Fruit fly (Drosophila melanogaster) whole organism, embryonic: ENCODE data around the gene CG8100.

Experiments used
- ATbp ChIP-seq: fragments of 200-800 bp; sonication (Bioruptor generic); optimal IDR thresholded peaks from 2 replicates; lab custom pipeline; 2017; ENCODE audit warnings: missing biosample characterization, mild to moderate bottlenecking, missing genetic modification characterization, missing genetic modification reagents
- Asciz ChIP-seq: fragments of 200-800 bp; sonication (Bioruptor generic); optimal IDR thresholded peaks from 2 replicates; lab custom pipeline; 2017; ENCODE audit warnings: missing biosample characterization, mild to moderate bottlenecking, missing genetic modification characterization, missing genetic modification reagents
- Bteb2 ChIP-seq: fragments of 200-800 bp; sonication (Bioruptor generic); optimal IDR thresholded peaks from 2 replicates; lab custom pipeline; 2016; ENCODE audit warnings: missing biosample characterization, missing genetic modification characterization
- CG10274 ChIP-seq: fragments of 200-800 bp; sonication (Bioruptor generic); optimal IDR thresholded peaks from 3 replicates; lab custom pipeline; 2017; ENCODE audit warnings: missing biosample characterization, mild to moderate bottlenecking, missing genetic modification characterization
- CG11695 ChIP-seq: fragments of 200-800 bp; sonication (Bioruptor generic); IDR thresholded peaks from 3 replicates; pipeline ENCODE4 v1.3.6; 2022; ENCODE audit warnings: missing biosample characterization, missing genetic modification characterization
- CG14014 ChIP-seq: fragments of 200-800 bp; sonication (Bioruptor generic); IDR thresholded peaks from 2 replicates; pipeline ENCODE4 v1.3.6; 2022; ENCODE audit warnings: missing biosample characterization, missing genetic modification characterization
- CG14441 ChIP-seq: fragments of 200-800 bp; sonication (Bioruptor generic); IDR thresholded peaks from 2 replicates; pipeline ENCODE4 v1.3.6; 2022; ENCODE audit warnings: missing biosample characterization, missing genetic modification characterization
- CG14965 ChIP-seq: fragments of 200-800 bp; sonication (Bioruptor generic); optimal IDR thresholded peaks from 2 replicates; lab custom pipeline; 2016; ENCODE audit warnings: missing biosample characterization, missing genetic modification characterization, borderline replicate concordance
- CG16779 ChIP-seq: fragments of 200-800 bp; sonication (Bioruptor generic); IDR thresholded peaks from 2 replicates; pipeline ENCODE4 v1.3.6; 2022; ENCODE audit warnings: missing biosample characterization, missing genetic modification characterization
- CG17612 ChIP-seq: fragments of 200-800 bp; sonication (Bioruptor generic); IDR thresholded peaks from 2 replicates; pipeline ENCODE4 v1.3.6; 2022; ENCODE audit warnings: missing biosample characterization, missing genetic modification characterization
- CG18476 ChIP-seq: fragments of 200-800 bp; sonication (Bioruptor generic); optimal IDR thresholded peaks from 2 replicates; lab custom pipeline; 2016; ENCODE audit warnings: missing biosample characterization, mild to moderate bottlenecking, missing genetic modification characterization
- CG32532 ChIP-seq: fragments of 200-800 bp; sonication (Bioruptor generic); IDR thresholded peaks from 2 replicates; pipeline ENCODE4 v1.3.6; 2022; ENCODE audit warnings: missing biosample characterization, missing genetic modification characterization
- CG32767 ChIP-seq: fragments of 200-800 bp; sonication (Bioruptor generic); IDR thresholded peaks from 2 replicates; pipeline ENCODE4 v1.3.6; 2022; ENCODE audit warnings: missing biosample characterization, missing genetic modification characterization
- CG32772 ChIP-seq: fragments of 200-800 bp; sonication (Bioruptor generic); IDR thresholded peaks from 2 replicates; pipeline ENCODE4 v1.3.6; 2022; ENCODE audit warnings: missing biosample characterization, missing genetic modification characterization
- CG33213 ChIP-seq: fragments of 200-800 bp; sonication (Bioruptor generic); optimal IDR thresholded peaks from 3 replicates; lab custom pipeline; 2016; ENCODE audit warnings: missing biosample characterization, missing genetic modification characterization
- CG33557 ChIP-seq: fragments of 200-800 bp; sonication (Bioruptor generic); optimal IDR thresholded peaks from 2 replicates; lab custom pipeline; 2019; ENCODE audit warnings: missing biosample characterization, mild to moderate bottlenecking, missing genetic modification characterization, moderate library complexity
- CG5180 ChIP-seq: fragments of 200-800 bp; sonication (Bioruptor generic); optimal IDR thresholded peaks from 3 replicates; lab custom pipeline; 2017; ENCODE audit warnings: missing biosample characterization, missing genetic modification characterization, mild to moderate bottlenecking, moderate library complexity, missing genetic modification reagents
- CG7928 ChIP-seq: fragments of 200-800 bp; sonication (Bioruptor generic); optimal IDR thresholded peaks from 2 replicates; lab custom pipeline; 2017; ENCODE audit warnings: missing biosample characterization, mild to moderate bottlenecking, missing genetic modification characterization
- CG9437 ChIP-seq: fragments of 200-800 bp; sonication (Bioruptor generic); optimal IDR thresholded peaks from 2 replicates; lab custom pipeline; 2018; ENCODE audit warnings: missing biosample characterization, mild to moderate bottlenecking, missing genetic modification characterization
- Gug ChIP-seq: fragments of 200-800 bp; sonication (Bioruptor generic); IDR thresholded peaks from 4 replicates; pipeline ENCODE4 v1.3.6; 2022; ENCODE audit warnings: missing biosample characterization, missing genetic modification characterization
- H2.0 ChIP-seq: fragments of 200-800 bp; sonication (Bioruptor generic); IDR thresholded peaks from 2 replicates; pipeline ENCODE4 v1.3.6; 2022; ENCODE audit warnings: missing biosample characterization, missing genetic modification characterization
- HHEX ChIP-seq: fragments of 200-800 bp; sonication (Bioruptor generic); optimal IDR thresholded peaks from 3 replicates; lab custom pipeline; 2017; ENCODE audit warnings: missing biosample characterization, mild to moderate bottlenecking, missing genetic modification characterization, missing genetic modification reagents
- Hr39 ChIP-seq: fragments of >200 bp; optimal IDR thresholded peaks from 2 replicates; lab custom pipeline; 2017
- Hsf ChIP-seq: fragments of 200-800 bp; sonication (Bioruptor generic); optimal IDR thresholded peaks from 3 replicates; lab custom pipeline; 2016; ENCODE audit warnings: missing biosample characterization, missing genetic modification characterization
- Med ChIP-seq: fragments of 200-800 bp; sonication (Bioruptor generic); peaks from one replicate; lab custom pipeline; 2016; ENCODE audit warnings: missing biosample characterization, missing genetic modification characterization, mild to moderate bottlenecking, inconsistent platforms, moderate library complexity
- NK7.1 ChIP-seq: fragments of 200-800 bp; sonication (Bioruptor generic); optimal IDR thresholded peaks from 3 replicates; lab custom pipeline; 2016; ENCODE audit warnings: missing biosample characterization, missing genetic modification characterization
- Opbp ChIP-seq: fragments of 200-800 bp; sonication (Bioruptor generic); IDR thresholded peaks from 3 replicates; pipeline ENCODE4 v1.3.6; 2022; ENCODE audit warnings: missing biosample characterization, missing genetic modification characterization; ENCODE audit not compliant: partially characterized antibody
- Ravus ChIP-seq: fragments of 200-800 bp; sonication (Bioruptor generic); IDR thresholded peaks from 2 replicates; pipeline ENCODE4 v1.3.6; 2022; ENCODE audit warnings: missing biosample characterization, missing genetic modification characterization
- Rfx ChIP-seq: fragments of 200-800 bp; sonication (Bioruptor generic); IDR thresholded peaks from 2 replicates; pipeline ENCODE4 v1.3.6; 2022; ENCODE audit warnings: missing biosample characterization, missing genetic modification characterization
- Side ChIP-seq: fragments of 200-800 bp; sonication (Bioruptor generic); optimal IDR thresholded peaks from 2 replicates; lab custom pipeline; 2016; ENCODE audit warnings: missing biosample characterization, missing genetic modification characterization
- Sry-δ ChIP-seq: fragments of 200-800 bp; sonication (Bioruptor generic); optimal IDR thresholded peaks from 2 replicates; lab custom pipeline; 2016; ENCODE audit warnings: missing biosample characterization, missing genetic modification characterization
- chm ChIP-seq: fragments of 200-800 bp; sonication (Bioruptor generic); IDR thresholded peaks from 2 replicates; pipeline ENCODE4 v1.3.6; 2022; ENCODE audit warnings: missing biosample characterization, missing genetic modification characterization
- da ChIP-seq: fragments of 200-800 bp; sonication (Bioruptor generic); optimal IDR thresholded peaks from 2 replicates; lab custom pipeline; 2016; ENCODE audit warnings: missing biosample characterization, missing genetic modification characterization
- disco-r ChIP-seq: fragments of 200-800 bp; sonication (Bioruptor generic); optimal IDR thresholded peaks from 2 replicates; lab custom pipeline; 2016; ENCODE audit warnings: missing biosample characterization, missing genetic modification characterization
- dysf ChIP-seq: fragments of 200-800 bp; sonication (Bioruptor generic); IDR thresholded peaks from 3 replicates; pipeline ENCODE4 v1.3.6; 2022; ENCODE audit warnings: missing biosample characterization, missing genetic modification characterization
- fd102C ChIP-seq: fragments of 200-800 bp; sonication (Bioruptor generic); optimal IDR thresholded peaks from 2 replicates; lab custom pipeline; 2018; ENCODE audit warnings: missing biosample characterization, mild to moderate bottlenecking, missing genetic modification characterization, moderate library complexity
- h ChIP-seq: fragments of >200 bp; optimal IDR thresholded peaks from 2 replicates; lab custom pipeline; 2017
- jumu ChIP-seq: fragments of 200-800 bp; sonication (Bioruptor generic); optimal IDR thresholded peaks from 3 replicates; lab custom pipeline; 2016; ENCODE audit warnings: missing biosample characterization, missing genetic modification characterization
- kah ChIP-seq: fragments of 200-800 bp; sonication (Bioruptor generic); optimal IDR thresholded peaks from 2 replicates; lab custom pipeline; 2018; ENCODE audit warnings: missing biosample characterization, mild to moderate bottlenecking, missing genetic modification characterization
- kay ChIP-seq: fragments of 200-800 bp; sonication (Bioruptor generic); optimal IDR thresholded peaks from 2 replicates; lab custom pipeline; 2016; ENCODE audit warnings: missing biosample characterization, missing genetic modification characterization
- klu ChIP-seq: fragments of 200-800 bp; sonication (Bioruptor generic); IDR thresholded peaks from 2 replicates; pipeline ENCODE4 v1.3.6; 2022; ENCODE audit warnings: missing biosample characterization, missing genetic modification characterization
- kni ChIP-seq: fragments of 200-800 bp; sonication (Bioruptor generic); optimal IDR thresholded peaks from 3 replicates; lab custom pipeline; 2017; ENCODE audit warnings: mild to moderate bottlenecking, missing biosample characterization, missing genetic modification reagents, missing genetic modification characterization
- luna ChIP-seq: fragments of 200-800 bp; sonication (Bioruptor generic); optimal IDR thresholded peaks from 2 replicates; lab custom pipeline; 2016; ENCODE audit warnings: missing biosample characterization, missing genetic modification characterization
- maf-S ChIP-seq: fragments of 200-800 bp; sonication (Bioruptor generic); optimal IDR thresholded peaks from 2 replicates; lab custom pipeline; 2016; ENCODE audit warnings: missing biosample characterization, missing genetic modification characterization
- mld ChIP-seq: fragments of 200-800 bp; sonication (Bioruptor generic); IDR thresholded peaks from 3 replicates; pipeline ENCODE4 v1.3.6; 2022; ENCODE audit warnings: missing biosample characterization, missing genetic modification characterization; ENCODE audit not compliant: partially characterized antibody
- oc ChIP-seq: fragments of 200-800 bp; sonication (Bioruptor generic); optimal IDR thresholded peaks from 2 replicates; lab custom pipeline; 2018; ENCODE audit warnings: missing biosample characterization, mild to moderate bottlenecking, missing genetic modification characterization, moderate library complexity
- phol ChIP-seq: fragments of 200-800 bp; sonication (Bioruptor generic); optimal IDR thresholded peaks from 3 replicates; lab custom pipeline; 2018; ENCODE audit warnings: missing biosample characterization, mild to moderate bottlenecking, missing genetic modification characterization, moderate library complexity
- row ChIP-seq: fragments of 200-800 bp; sonication (Bioruptor generic); IDR thresholded peaks from 3 replicates; pipeline ENCODE4 v1.3.6; 2022; ENCODE audit warnings: missing biosample characterization, missing genetic modification characterization
- schlank ChIP-seq: fragments of 200-800 bp; sonication (Bioruptor generic); optimal IDR thresholded peaks from 2 replicates; lab custom pipeline; 2018; ENCODE audit warnings: missing biosample characterization, mild to moderate bottlenecking, missing genetic modification characterization
- sr ChIP-seq: fragments of 200-800 bp; sonication (Bioruptor generic); IDR thresholded peaks from 3 replicates; pipeline ENCODE4 v1.3.6; 2022; ENCODE audit warnings: missing biosample characterization, missing genetic modification characterization
- tup ChIP-seq: fragments of 200-800 bp; sonication (Bioruptor generic); optimal IDR thresholded peaks from 2 replicates; lab custom pipeline; 2016; ENCODE audit warnings: missing biosample characterization, mild to moderate bottlenecking, missing genetic modification characterization, moderate library complexity
- zen2 ChIP-seq: fragments of 200-800 bp; sonication (Bioruptor generic); IDR thresholded peaks from 3 replicates; pipeline ENCODE4 v1.3.6; 2022; ENCODE audit warnings: missing biosample characterization, missing genetic modification characterization; ENCODE audit not compliant: partially characterized antibody

CG8100 gene

DNA sequence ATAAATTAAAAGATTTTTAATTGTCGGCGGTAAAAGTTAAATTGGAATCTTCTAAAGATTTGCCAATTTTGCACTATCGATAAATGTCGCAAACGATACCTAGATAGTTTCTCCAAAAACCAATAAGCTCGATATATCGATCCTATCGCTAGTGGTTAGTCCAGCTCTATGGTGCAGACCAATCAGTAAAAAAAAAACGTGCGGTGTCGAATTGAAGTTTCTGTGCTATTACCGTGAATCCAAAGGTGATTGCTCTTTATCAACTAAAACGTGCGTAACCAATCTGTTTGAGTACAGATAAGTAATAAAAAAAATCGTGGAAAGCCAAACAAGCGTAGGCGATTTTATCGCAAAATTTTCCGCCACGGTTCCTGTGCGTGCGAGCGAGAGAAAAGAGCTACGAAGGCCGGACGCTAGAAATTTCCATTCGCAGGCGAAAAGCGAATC lies 46.5 kb upstream of the CG8100 start, which contains the start of gene Hsp110 (continued):
- TF ChIP-seq Side (GFP tag; lab: Kevin White, UChicago) (no peak), Opbp (GFP tag; lab: Robert Waterston, UW) (peak; percentile 99), h (lab: Kevin White, UChicago) (no peak), phol (peak; percentile 34), CG14014 (GFP tag; lab: Robert Waterston, UW) (no peak), kay (no peak), maf-S (GFP tag; lab: Kevin White, UChicago) (no peak), mld (GFP tag; lab: Robert Waterston, UW) (peak; percentile 99), CG32767 (no peak), NK7.1 (no peak), CG17612 (GFP tag; lab: Robert Waterston, UW) (no peak), Gug (GFP tag; lab: Robert Waterston, UW) (no peak; the same call in 3 of the 4 replicates), CG7928 (no peak), CG32532 (GFP tag; lab: Robert Waterston, UW) (peak; percentile 53), jumu (GFP tag; lab: Kevin White, UChicago) (peak; percentile 7), Med (peak; percentile 89), Rfx (peak; percentile 55), Hr39 (lab: Kevin White, UChicago) (no peak), luna (GFP tag; lab: Kevin White, UChicago) (no peak), tup (no peak), Hsf (GFP tag; lab: Kevin White, UChicago) (no peak), dysf (GFP tag; lab: Robert Waterston, UW) (no peak; the same call in 2 of the 3 replicates), CG18476 (no peak), sr (GFP tag; lab: Robert Waterston, UW) (no peak), fd102C (GFP tag; lab: Kevin White, UChicago) (no peak), CG16779 (GFP tag; lab: Robert Waterston, UW) (no peak), da (GFP tag; lab: Kevin White, UChicago) (no peak), CG11695 (no peak), Sry-δ (GFP tag; lab: Kevin White, UChicago) (peak; percentile 98), Asciz (GFP tag; lab: Kevin White, UChicago) (no peak), row (GFP tag; lab: Robert Waterston, UW) (0 out of 3 replicates have a peak, but pooled peaks have one; percentile 37), kah (no peak), CG32772 (GFP tag; lab: Robert Waterston, UW) (peak; percentile 55; the same call in 1 of the 2 replicates), Ravus (GFP tag; lab: Robert Waterston, UW) (no peak), kni (GFP tag; lab: Kevin White, UChicago) (no peak), CG14441 (GFP tag; lab: Robert Waterston, UW) (no peak), H2.0 (GFP tag; lab: Robert Waterston, UW) (no peak), CG9437 (GFP tag; lab: Kevin White, UChicago) (no peak), klu (GFP tag; lab: Robert Waterston, UW) (no peak), CG14965 (GFP tag; lab: Kevin White, UChicago) (no peak), CG5180 (GFP tag; lab: Kevin White, UChicago) (no peak), CG33557 (GFP tag; lab: Kevin White, UChicago) (no peak), HHEX (GFP tag; lab: Kevin White, UChicago) (no peak), disco-r (GFP tag; lab: Kevin White, UChicago) (no peak), CG10274 (GFP tag; lab: Kevin White, UChicago) (no peak), chm (GFP tag; lab: Robert Waterston, UW) (no peak), zen2 (peak; percentile 99), Bteb2 (GFP tag; lab: Kevin White, UChicago) (peak; percentile 10), CG33213 (GFP tag; lab: Kevin White, UChicago) (peak; percentile 56), schlank (tag; lab: Kevin White, UChicago) (no peak), oc (tag; lab: Kevin White, UChicago) (peak; percentile 3), ATbp (GFP tag; lab: Kevin White, UChicago) (no peak)
